Worm (Caenorhabditis elegans) whole organism, midembryonic: ENCODE data around the gene C08G9.2.

ENCODE experiments used
- cog-1 ChIP-seq: sonication (generic microtip); optimal IDR thresholded peaks from 2 replicates; lab custom pipeline; 2016; ENCODE audit warnings: missing genetic modification characterization, missing compliant biosample characterization
- tab-1 ChIP-seq: fragments of 200-800 bp; sonication (Bioruptor generic); IDR thresholded peaks from 2 replicates; pipeline ENCODE4 v1.3.6; 2022; ENCODE audit warnings: missing genetic modification characterization, missing compliant biosample characterization

- no peak for TF ChIP-seq tab-1
- TF ChIP-seq cog-1, result no peak
These were observed 52.3 kb downstream of the C08G9.2 start for ce11 chrIV:7620450-7620849.
